Fruit fly (Drosophila melanogaster) whole organism, embryonic: Measurements from ENCODE around the gene CG14043.

Source experiments
- Adf1 ChIP-seq: fragments of 200-800 bp; sonication (Bioruptor generic); IDR thresholded peaks from 2 replicates; pipeline ENCODE4 v1.3.6; 2022; ENCODE audit warnings: missing biosample characterization, missing genetic modification characterization
- CG11696 ChIP-seq: fragments of 200-800 bp; sonication (Bioruptor generic); IDR thresholded peaks from 2 replicates; pipeline ENCODE4 v1.3.6; 2022; ENCODE audit warnings: missing biosample characterization, missing genetic modification characterization
- CG13287 ChIP-seq: fragments of 200-800 bp; sonication (Bioruptor generic); IDR thresholded peaks from 2 replicates; pipeline ENCODE4 v1.3.6; 2022; ENCODE audit warnings: missing biosample characterization, missing genetic modification characterization; ENCODE audit not compliant: partially characterized antibody
- CG13624 ChIP-seq: fragments of 200-800 bp; sonication (Bioruptor generic); optimal IDR thresholded peaks from 2 replicates; lab custom pipeline; 2016; ENCODE audit warnings: missing biosample characterization, missing genetic modification characterization
- CG14050 ChIP-seq: fragments of 200-800 bp; sonication (Bioruptor generic); IDR thresholded peaks from 3 replicates; pipeline ENCODE4 v1.3.6; 2022; ENCODE audit warnings: missing biosample characterization, missing genetic modification characterization
- CG1602 ChIP-seq: fragments of 200-800 bp; sonication (Bioruptor generic); optimal IDR thresholded peaks from 3 replicates; lab custom pipeline; 2016; ENCODE audit warnings: missing biosample characterization, missing genetic modification characterization
- CG18262 ChIP-seq: fragments of 200-800 bp; optimal IDR thresholded peaks from 3 replicates; lab custom pipeline; 2019; ENCODE audit warnings: missing biosample characterization, mild to moderate bottlenecking, missing genetic modification characterization, moderate library complexity
- CG1832 ChIP-seq: fragments of 200-800 bp; sonication (Bioruptor generic); optimal IDR thresholded peaks from 2 replicates; lab custom pipeline; 2017; ENCODE audit warnings: missing biosample characterization, mild to moderate bottlenecking, missing genetic modification characterization, inconsistent platforms
- CG18599 ChIP-seq: fragments of 200-800 bp; sonication (Bioruptor generic); optimal IDR thresholded peaks from 3 replicates; lab custom pipeline; 2017; ENCODE audit warnings: missing biosample characterization, missing genetic modification characterization, mild to moderate bottlenecking, moderate library complexity, missing genetic modification reagents
- CG2129 ChIP-seq: fragments of 200-800 bp; sonication (Bioruptor generic); IDR thresholded peaks from 2 replicates; pipeline ENCODE4 v1.3.6; 2022; ENCODE audit warnings: missing biosample characterization, missing genetic modification characterization; ENCODE audit not compliant: partially characterized antibody
- CG4328 ChIP-seq: fragments of 200-800 bp; sonication (Bioruptor generic); optimal IDR thresholded peaks from 3 replicates; lab custom pipeline; 2017; ENCODE audit warnings: missing biosample characterization, missing genetic modification reagents, missing genetic modification characterization
- CG4820 ChIP-seq: fragments of 200-800 bp; sonication (Bioruptor generic); optimal IDR thresholded peaks from 3 replicates; lab custom pipeline; 2016; ENCODE audit warnings: missing biosample characterization, missing genetic modification characterization
- CG5245 ChIP-seq: fragments of 200-800 bp; sonication (Bioruptor generic); optimal IDR thresholded peaks from 3 replicates; lab custom pipeline; 2016; ENCODE audit warnings: missing biosample characterization, missing genetic modification characterization
- CG6654 ChIP-seq: fragments of 200-800 bp; sonication (Bioruptor generic); optimal IDR thresholded peaks from 2 replicates; lab custom pipeline; 2017; ENCODE audit warnings: missing biosample characterization, mild to moderate bottlenecking, missing genetic modification characterization
- CG7271 ChIP-seq: fragments of 200-800 bp; sonication (Bioruptor generic); optimal IDR thresholded peaks from 2 replicates; lab custom pipeline; 2018; ENCODE audit warnings: missing biosample characterization, mild to moderate bottlenecking, missing genetic modification characterization, moderate library complexity
- CG7786 ChIP-seq: fragments of 200-800 bp; sonication (Bioruptor generic); optimal IDR thresholded peaks from 2 replicates; lab custom pipeline; 2016; ENCODE audit warnings: missing biosample characterization, missing genetic modification characterization
- CG9437 ChIP-seq: fragments of 200-800 bp; sonication (Bioruptor generic); optimal IDR thresholded peaks from 2 replicates; lab custom pipeline; 2018; ENCODE audit warnings: missing biosample characterization, mild to moderate bottlenecking, missing genetic modification characterization
- D19B ChIP-seq: fragments of 200-800 bp; sonication (Bioruptor generic); optimal IDR thresholded peaks from 2 replicates; lab custom pipeline; 2017; ENCODE audit warnings: missing biosample characterization, mild to moderate bottlenecking, missing genetic modification characterization
- Dp ChIP-seq: fragments of 200-800 bp; sonication (Bioruptor generic); optimal IDR thresholded peaks from 2 replicates; lab custom pipeline; 2018; ENCODE audit warnings: missing biosample characterization, mild to moderate bottlenecking, missing genetic modification characterization, moderate library complexity
- E2f1 ChIP-seq: fragments of 200-800 bp; sonication (Bioruptor generic); IDR thresholded peaks from 2 replicates; pipeline ENCODE4 v1.3.6; 2022; ENCODE audit warnings: missing biosample characterization, missing genetic modification characterization
- Eip74EF ChIP-seq, 2 experiments: fragments of 200-800 bp in 1 of 2; fragments of >200 bp in 1 of 2; sonication (Bioruptor generic) in 1 of 2; optimal IDR thresholded peaks; 2 replicates each; lab custom pipeline; 2017 to 2019; ENCODE audit warnings: missing biosample characterization in 2 of 2, missing genetic modification characterization in 2 of 2, mild to moderate bottlenecking in 1 of 2, moderate library complexity in 1 of 2
- HLH54F ChIP-seq: fragments of 200-800 bp; sonication (Bioruptor generic); optimal IDR thresholded peaks from 3 replicates; lab custom pipeline; 2016; ENCODE audit warnings: missing biosample characterization, missing genetic modification characterization
- Hmr ChIP-seq: fragments of 200-800 bp; sonication (Bioruptor generic); optimal IDR thresholded peaks from 3 replicates; lab custom pipeline; 2017; ENCODE audit warnings: mild to moderate bottlenecking, missing biosample characterization, missing genetic modification reagents, missing genetic modification characterization
- MTF-1 ChIP-seq: fragments of 200-800 bp; sonication (Bioruptor generic); optimal IDR thresholded peaks from 2 replicates; lab custom pipeline; 2018; ENCODE audit warnings: missing biosample characterization, mild to moderate bottlenecking, missing genetic modification characterization, borderline replicate concordance
- NC2β ChIP-seq: fragments of 200-800 bp; sonication (Bioruptor generic); optimal IDR thresholded peaks from 2 replicates; lab custom pipeline; 2016; ENCODE audit warnings: missing biosample characterization, missing genetic modification characterization
- Rfx ChIP-seq: fragments of 200-800 bp; sonication (Bioruptor generic); IDR thresholded peaks from 2 replicates; pipeline ENCODE4 v1.3.6; 2022; ENCODE audit warnings: missing biosample characterization, missing genetic modification characterization
- Spps ChIP-seq: fragments of 200-800 bp; sonication (Bioruptor generic); optimal IDR thresholded peaks from 2 replicates; lab custom pipeline; 2018; ENCODE audit warnings: missing biosample characterization, mild to moderate bottlenecking, missing genetic modification characterization
- Stat92E ChIP-seq, 3 experiments: fragments of >200 bp in 2 of 3; fragments of 200-800 bp in 1 of 3; sonication (Bioruptor generic) in 1 of 3; optimal IDR thresholded peaks; 2 replicates each; lab custom pipeline; 2017 to 2019; ENCODE audit warnings: missing biosample characterization in 3 of 3, missing genetic modification characterization in 3 of 3, mild to moderate bottlenecking in 1 of 3, moderate library complexity in 1 of 3
- amos ChIP-seq: fragments of 200-800 bp; sonication (Bioruptor generic); IDR thresholded peaks from 2 replicates; pipeline ENCODE4 v1.3.6; 2022; ENCODE audit warnings: missing biosample characterization, missing genetic modification characterization; ENCODE audit not compliant: partially characterized antibody
- aop ChIP-seq: fragments of 200-800 bp; sonication (Bioruptor generic); IDR thresholded peaks from 2 replicates; pipeline ENCODE4 v1.3.6; 2022; ENCODE audit warnings: missing biosample characterization, missing genetic modification characterization
- dm ChIP-seq: fragments of 200-800 bp; sonication (Bioruptor generic); optimal IDR thresholded peaks from 3 replicates; lab custom pipeline; 2016; ENCODE audit warnings: missing biosample characterization, missing genetic modification characterization
- gcm ChIP-seq: fragments of 200-800 bp; sonication (Bioruptor generic); optimal IDR thresholded peaks from 2 replicates; lab custom pipeline; 2019; ENCODE audit warnings: missing biosample characterization, mild to moderate bottlenecking, missing genetic modification characterization, moderate library complexity
- ind ChIP-seq: fragments of 200-800 bp; sonication (Bioruptor generic); optimal IDR thresholded peaks from 3 replicates; lab custom pipeline; 2016; ENCODE audit warnings: missing biosample characterization, missing genetic modification characterization
- ken ChIP-seq: fragments of 200-800 bp; sonication (Bioruptor generic); IDR thresholded peaks from 3 replicates; pipeline ENCODE4 v1.3.6; 2022; ENCODE audit warnings: missing biosample characterization, missing genetic modification characterization
- klu ChIP-seq: fragments of 200-800 bp; sonication (Bioruptor generic); IDR thresholded peaks from 2 replicates; pipeline ENCODE4 v1.3.6; 2022; ENCODE audit warnings: missing biosample characterization, missing genetic modification characterization
- nerfin-1 ChIP-seq: fragments of 200-800 bp; sonication (Bioruptor generic); optimal IDR thresholded peaks from 3 replicates; lab custom pipeline; 2019; ENCODE audit warnings: missing biosample characterization, mild to moderate bottlenecking, missing genetic modification characterization, moderate library complexity
- pan ChIP-seq, 4 experiments: fragments of >200 bp in 3 of 4; fragments of 200-800 bp in 1 of 4; sonication (Bioruptor generic) in 1 of 4; optimal IDR thresholded peaks in 3 of 4; IDR thresholded peaks in 1 of 4; 2 replicates each; pipeline versions ENCODE4 v1.3.6 to Lab custom; 2017 to 2022; ENCODE audit warnings: missing biosample characterization in 2 of 4, missing genetic modification characterization in 2 of 4, mixed read lengths in 1 of 4
- salm ChIP-seq: fragments of 200-800 bp; sonication (Bioruptor generic); optimal IDR thresholded peaks from 2 replicates; lab custom pipeline; 2018; ENCODE audit warnings: missing biosample characterization, mild to moderate bottlenecking, missing genetic modification characterization
- sens-2 ChIP-seq: fragments of 200-800 bp; sonication (Bioruptor generic); IDR thresholded peaks from 2 replicates; pipeline ENCODE4 v1.3.6; 2022; ENCODE audit warnings: missing biosample characterization, missing genetic modification characterization
- sima ChIP-seq: fragments of 200-800 bp; sonication (Bioruptor generic); optimal IDR thresholded peaks from 2 replicates; lab custom pipeline; 2016; ENCODE audit warnings: missing biosample characterization, missing genetic modification characterization
- so ChIP-seq: fragments of 200-800 bp; sonication (Bioruptor generic); IDR thresholded peaks from 3 replicates; pipeline ENCODE4 v1.3.6; 2022; ENCODE audit warnings: missing biosample characterization, missing genetic modification characterization
- tna ChIP-seq: fragments of 200-800 bp; sonication (Bioruptor generic); IDR thresholded peaks from 2 replicates; pipeline ENCODE4 v1.3.6; 2022; ENCODE audit warnings: missing biosample characterization, missing genetic modification characterization; ENCODE audit not compliant: partially characterized antibody
- trem ChIP-seq: fragments of 200-800 bp; optimal IDR thresholded peaks from 3 replicates; lab custom pipeline; 2019; ENCODE audit warnings: missing biosample characterization, mild to moderate bottlenecking, missing genetic modification characterization, moderate library complexity
- trh ChIP-seq: fragments of 200-800 bp; sonication (Bioruptor generic); optimal IDR thresholded peaks from 2 replicates; lab custom pipeline; 2016; ENCODE audit warnings: missing biosample characterization, missing genetic modification characterization
- unpg ChIP-seq: fragments of 200-800 bp; sonication (Bioruptor generic); optimal IDR thresholded peaks from 3 replicates; lab custom pipeline; 2018; ENCODE audit warnings: missing biosample characterization, mild to moderate bottlenecking, missing genetic modification characterization, moderate library complexity
- wdn ChIP-seq: fragments of 200-800 bp; sonication (Bioruptor generic); IDR thresholded peaks from 2 replicates; pipeline ENCODE4 v1.3.6; 2022; ENCODE audit warnings: missing biosample characterization, missing genetic modification characterization
- wor ChIP-seq: fragments of 200-800 bp; sonication (Bioruptor generic); IDR thresholded peaks from 2 replicates; pipeline ENCODE4 v1.3.6; 2022; ENCODE audit warnings: missing biosample characterization, missing genetic modification characterization
- zen ChIP-seq: fragments of 200-800 bp; sonication (Bioruptor generic); optimal IDR thresholded peaks from 3 replicates; lab custom pipeline; 2018; ENCODE audit warnings: missing biosample characterization, mild to moderate bottlenecking, missing genetic modification characterization, moderate library complexity

The CG14043 gene

dm6 chr2L:5009306-5010030, 38.0 kb downstream of the CG14043 start, which contains the start of gene Rtnl1 (continued):
- TF ChIP-seq wdn (GFP tag; lab: Robert Waterston, UW) = no peak
- TF ChIP-seq Hmr = peak; percentile 73
- no peak for TF ChIP-seq D19B
- peak; percentile 80 for TF ChIP-seq CG2129 (GFP tag; lab: Robert Waterston, UW)
- no peak for TF ChIP-seq CG1602 (GFP tag; lab: Kevin White, UChicago)
- no peak for TF ChIP-seq Stat92E (GFP tag; optimal IDR thresholded peaks at IDR 0.05; lab: Kevin White, UChicago)
- peak; percentile 29 for TF ChIP-seq CG7786 (GFP tag; lab: Kevin White, UChicago)
- peak; percentile 10 for TF ChIP-seq CG6654 (GFP tag; lab: Kevin White, UChicago)
- no peak for TF ChIP-seq HLH54F (GFP tag; lab: Kevin White, UChicago)
- TF ChIP-seq NC2β (GFP tag; lab: Kevin White, UChicago) = peak; percentile 66
- no peak for TF ChIP-seq klu (GFP tag; lab: Robert Waterston, UW)
- peak; percentile 22 for TF ChIP-seq CG18262
- TF ChIP-seq so = no peak
- peak; percentile 50; the same call in 1 of the 2 replicates for TF ChIP-seq Rfx (GFP tag; lab: Robert Waterston, UW)
- TF ChIP-seq CG7271 (tag; lab: Kevin White, UChicago) = no peak
- peak; percentile 81 for TF ChIP-seq trem (tag; lab: Kevin White, UChicago)
- TF ChIP-seq nerfin-1 (tag; lab: Kevin White, UChicago) = peak; percentile 16
- TF ChIP-seq tna (GFP tag; lab: Robert Waterston, UW) = peak; percentile 90
- TF ChIP-seq sima (GFP tag; lab: Kevin White, UChicago) = no peak
- TF ChIP-seq Dp (GFP tag; lab: Kevin White, UChicago) = peak; percentile 88
- peak; percentile 3 for TF ChIP-seq gcm (GFP tag; lab: Kevin White, UChicago)
- TF ChIP-seq MTF-1 (GFP tag; lab: Kevin White, UChicago) = no peak
- peak; percentile 40 for TF ChIP-seq dm (GFP tag; lab: Kevin White, UChicago)
- TF ChIP-seq ken (GFP tag; lab: Robert Waterston, UW) = no peak
- TF ChIP-seq CG1832 (GFP tag; lab: Kevin White, UChicago) = no peak
- peak; percentile 9 for TF ChIP-seq zen
- TF ChIP-seq aop (GFP tag; lab: Robert Waterston, UW) = no peak
- TF ChIP-seq Adf1 (GFP tag; lab: Robert Waterston, UW) = peak; percentile 31; the same call in 1 of the 2 replicates
- peak; percentile 30 for TF ChIP-seq CG18599 (GFP tag; lab: Kevin White, UChicago)
- no peak for TF ChIP-seq CG4328 (GFP tag; lab: Kevin White, UChicago)
- no peak for TF ChIP-seq CG9437 (GFP tag; lab: Kevin White, UChicago)
- TF ChIP-seq pan (optimal IDR thresholded peaks at IDR 0.05; lab: Kevin White, UChicago) = no peak
- peak in 1 of 2 experiments; percentile 88 for TF ChIP-seq pan (GFP tag; optimal IDR thresholded peaks at IDR 0.05 in 1 of 2, IDR thresholded peaks at IDR 0.05 in 1 of 2)
- no peak for TF ChIP-seq E2f1
- no peak for TF ChIP-seq unpg (GFP tag; lab: Kevin White, UChicago)

- TF ChIP-seq Eip74EF (GFP tag; optimal IDR thresholded peaks at IDR 0.05; lab: Kevin White, UChicago) (peak in 1 of 2 experiments; percentile 4), salm (tag; lab: Kevin White, UChicago) (peak; percentile 10), CG14050 (GFP tag; lab: Robert Waterston, UW) (no peak), sens-2 (GFP tag; lab: Robert Waterston, UW) (no peak), amos (GFP tag; lab: Robert Waterston, UW) (peak; percentile 64), CG13624 (GFP tag; lab: Kevin White, UChicago) (peak; percentile 82), CG11696 (GFP tag; lab: Robert Waterston, UW) (no peak), Spps (tag; lab: Kevin White, UChicago) (peak; percentile 3), so (no peak), CG4820 (GFP tag; lab: Kevin White, UChicago) (peak; percentile 24), CG5245 (GFP tag; lab: Kevin White, UChicago) (no peak), ind (GFP tag; lab: Kevin White, UChicago) (peak; percentile 47), CG13287 (GFP tag; lab: Robert Waterston, UW) (peak; percentile 85), wor (GFP tag; lab: Robert Waterston, UW) (no peak), trh (no peak)
These were observed 39.3 kb downstream of the CG14043 start, which contains the start of the genes CG31917, Tfb5 and SelT for dm6 chr2L:5010784-5011260. Gene CG31917 (minus strand): TSS chr2L:5010834. Gene Tfb5 (minus strand): TSS chr2L:5010834. Gene SelT (plus strand): TSS chr2L:5010922.
